Fruit fly (Drosophila melanogaster) whole organism, embryonic: ENCODE results near the gene AlaRS.
A peak's percentile ranks its signal among the peaks of the same experiment; 100 is the strongest.

ENCODE experiments used
- Adf1 ChIP-seq: fragments of 200-800 bp; sonication (Bioruptor generic); IDR thresholded peaks from 2 replicates; pipeline ENCODE4 v1.3.6; 2022; ENCODE audit warnings: missing biosample characterization, missing genetic modification characterization
- Atf6 ChIP-seq: fragments of 200-800 bp; sonication (Bioruptor generic); IDR thresholded peaks from 2 replicates; pipeline ENCODE4 v1.3.6; 2022; ENCODE audit warnings: missing biosample characterization, missing genetic modification characterization
- CG10267 ChIP-seq: fragments of 200-800 bp; sonication (Bioruptor generic); optimal IDR thresholded peaks from 2 replicates; lab custom pipeline; 2018; ENCODE audit warnings: missing biosample characterization, mild to moderate bottlenecking, missing genetic modification characterization, moderate library complexity
- CG10543 ChIP-seq: fragments of 200-800 bp; sonication (Bioruptor generic); optimal IDR thresholded peaks from 3 replicates; lab custom pipeline; 2017; ENCODE audit warnings: missing biosample characterization, mild to moderate bottlenecking, missing genetic modification characterization, moderate library complexity
- CG11695 ChIP-seq: fragments of 200-800 bp; sonication (Bioruptor generic); IDR thresholded peaks from 3 replicates; pipeline ENCODE4 v1.3.6; 2022; ENCODE audit warnings: missing biosample characterization, missing genetic modification characterization
- CG13287 ChIP-seq: fragments of 200-800 bp; sonication (Bioruptor generic); IDR thresholded peaks from 2 replicates; pipeline ENCODE4 v1.3.6; 2022; ENCODE audit warnings: missing biosample characterization, missing genetic modification characterization; ENCODE audit not compliant: partially characterized antibody
- CG14710 ChIP-seq: fragments of 200-800 bp; sonication (Bioruptor generic); optimal IDR thresholded peaks from 3 replicates; lab custom pipeline; 2019; ENCODE audit warnings: missing biosample characterization, mild to moderate bottlenecking, missing genetic modification characterization, moderate library complexity
- CG16863 ChIP-seq: fragments of 200-800 bp; sonication (Bioruptor generic); optimal IDR thresholded peaks from 3 replicates; lab custom pipeline; 2016; ENCODE audit warnings: missing biosample characterization, missing genetic modification characterization
- CG17802 ChIP-seq: fragments of 200-800 bp; sonication (Bioruptor generic); optimal IDR thresholded peaks from 2 replicates; lab custom pipeline; 2018; ENCODE audit warnings: missing biosample characterization, mild to moderate bottlenecking, missing genetic modification characterization, moderate library complexity
- CG18011 ChIP-seq: fragments of 200-800 bp; sonication (Bioruptor generic); optimal IDR thresholded peaks from 2 replicates; lab custom pipeline; 2017; ENCODE audit warnings: missing biosample characterization, missing genetic modification characterization, mild to moderate bottlenecking, moderate library complexity, missing genotype
- CG31388 ChIP-seq: fragments of 200-800 bp; sonication (Bioruptor generic); optimal IDR thresholded peaks from 2 replicates; lab custom pipeline; 2016; ENCODE audit warnings: missing biosample characterization, missing genetic modification characterization
- CG32532 ChIP-seq: fragments of 200-800 bp; sonication (Bioruptor generic); IDR thresholded peaks from 2 replicates; pipeline ENCODE4 v1.3.6; 2022; ENCODE audit warnings: missing biosample characterization, missing genetic modification characterization
- CG32767 ChIP-seq: fragments of 200-800 bp; sonication (Bioruptor generic); IDR thresholded peaks from 2 replicates; pipeline ENCODE4 v1.3.6; 2022; ENCODE audit warnings: missing biosample characterization, missing genetic modification characterization
- CG6683 ChIP-seq: fragments of 200-800 bp; sonication (Bioruptor generic); optimal IDR thresholded peaks from 2 replicates; lab custom pipeline; 2017; ENCODE audit warnings: missing biosample characterization, mild to moderate bottlenecking, missing genetic modification characterization, missing genetic modification reagents
- CG6765 ChIP-seq: fragments of 200-800 bp; sonication (Bioruptor generic); optimal IDR thresholded peaks from 3 replicates; lab custom pipeline; 2017; ENCODE audit warnings: missing biosample characterization, mild to moderate bottlenecking, missing genetic modification characterization
- CG7928 ChIP-seq: fragments of 200-800 bp; sonication (Bioruptor generic); optimal IDR thresholded peaks from 2 replicates; lab custom pipeline; 2017; ENCODE audit warnings: missing biosample characterization, mild to moderate bottlenecking, missing genetic modification characterization
- CG7987 ChIP-seq: fragments of 200-800 bp; sonication (Bioruptor generic); optimal IDR thresholded peaks from 2 replicates; lab custom pipeline; 2018; ENCODE audit warnings: missing biosample characterization, mild to moderate bottlenecking, missing genetic modification characterization, moderate library complexity
- D ChIP-seq, 2 experiments: fragments of 200-800 bp in 1 of 2; fragments of >200 bp in 1 of 2; sonication (Bioruptor generic) in 1 of 2; optimal IDR thresholded peaks; 2 replicates in 1 of 2; 3 replicates in 1 of 2; lab custom pipeline; 2017; ENCODE audit warnings: mild to moderate bottlenecking in 1 of 2, missing biosample characterization in 1 of 2, missing genetic modification characterization in 1 of 2, missing genetic modification reagents in 1 of 2
- D19A ChIP-seq: fragments of 200-800 bp; optimal IDR thresholded peaks from 3 replicates; lab custom pipeline; 2019; ENCODE audit warnings: missing biosample characterization, mild to moderate bottlenecking, missing genetic modification characterization, moderate library complexity
- Dad ChIP-seq: fragments of 200-800 bp; sonication (Bioruptor generic); optimal IDR thresholded peaks from 3 replicates; lab custom pipeline; 2016; ENCODE audit warnings: missing biosample characterization, missing genetic modification characterization
- Hmr ChIP-seq: fragments of 200-800 bp; sonication (Bioruptor generic); optimal IDR thresholded peaks from 3 replicates; lab custom pipeline; 2017; ENCODE audit warnings: mild to moderate bottlenecking, missing biosample characterization, missing genetic modification reagents, missing genetic modification characterization
- Hr78 ChIP-seq, 2 experiments: fragments of 200-800 bp in 1 of 2; fragments of >200 bp in 1 of 2; sonication (Bioruptor generic) in 1 of 2; optimal IDR thresholded peaks; 2 replicates each; lab custom pipeline; 2017 to 2019; ENCODE audit warnings: missing biosample characterization in 2 of 2, missing genetic modification characterization in 2 of 2, mild to moderate bottlenecking in 1 of 2, moderate library complexity in 1 of 2
- Mad ChIP-seq: fragments of 200-800 bp; sonication (Bioruptor generic); optimal IDR thresholded peaks from 2 replicates; lab custom pipeline; 2016; ENCODE audit warnings: missing biosample characterization, missing genetic modification characterization
- NC2α ChIP-seq: fragments of 200-800 bp; sonication (Bioruptor generic); optimal IDR thresholded peaks from 2 replicates; lab custom pipeline; 2016; ENCODE audit warnings: missing biosample characterization, missing genetic modification characterization
- Nf-YC ChIP-seq: fragments of 200-800 bp; optimal IDR thresholded peaks from 3 replicates; lab custom pipeline; 2019; ENCODE audit warnings: missing biosample characterization, mild to moderate bottlenecking, missing genetic modification characterization, moderate library complexity
- Rfx ChIP-seq: fragments of 200-800 bp; sonication (Bioruptor generic); IDR thresholded peaks from 2 replicates; pipeline ENCODE4 v1.3.6; 2022; ENCODE audit warnings: missing biosample characterization, missing genetic modification characterization
- Sin3A ChIP-seq: fragments of >200 bp; optimal IDR thresholded peaks from 2 replicates; lab custom pipeline; 2018
- Sry-β ChIP-seq: fragments of 200-800 bp; sonication (Bioruptor generic); optimal IDR thresholded peaks from 2 replicates; lab custom pipeline; 2018; ENCODE audit warnings: missing biosample characterization, mild to moderate bottlenecking, missing genetic modification characterization, moderate library complexity
- Sry-δ ChIP-seq: fragments of 200-800 bp; sonication (Bioruptor generic); optimal IDR thresholded peaks from 2 replicates; lab custom pipeline; 2016; ENCODE audit warnings: missing biosample characterization, missing genetic modification characterization
- Stat92E ChIP-seq, 3 experiments: fragments of >200 bp in 2 of 3; fragments of 200-800 bp in 1 of 3; sonication (Bioruptor generic) in 1 of 3; optimal IDR thresholded peaks; 2 replicates each; lab custom pipeline; 2017 to 2019; ENCODE audit warnings: missing biosample characterization in 3 of 3, missing genetic modification characterization in 3 of 3, mild to moderate bottlenecking in 1 of 3, moderate library complexity in 1 of 3
- Trl ChIP-seq, 3 experiments: fragments of >200 bp in 2 of 3; fragments of 200-800 bp in 1 of 3; sonication (Bioruptor generic) in 1 of 3; optimal IDR thresholded peaks; 2 replicates in 1 of 3; 3 replicates in 2 of 3; lab custom pipeline; 2016 to 2017; ENCODE audit warnings: missing biosample characterization in 1 of 3, missing genetic modification characterization in 1 of 3
- Xrp1 ChIP-seq: fragments of 200-800 bp; sonication (Bioruptor generic); IDR thresholded peaks from 2 replicates; pipeline ENCODE4 v1.3.6; 2022; ENCODE audit warnings: missing biosample characterization, missing genetic modification characterization
- ato ChIP-seq: fragments of 200-800 bp; sonication (Bioruptor generic); IDR thresholded peaks from 2 replicates; pipeline ENCODE4 v1.3.6; 2022; ENCODE audit warnings: missing biosample characterization, missing genetic modification characterization; ENCODE audit not compliant: partially characterized antibody
- cas ChIP-seq: fragments of 200-800 bp; sonication (Bioruptor generic); IDR thresholded peaks from 2 replicates; pipeline ENCODE4 v1.3.6; 2022; ENCODE audit warnings: missing biosample characterization, missing genetic modification characterization
- cato ChIP-seq: fragments of 200-800 bp; sonication (Bioruptor generic); optimal IDR thresholded peaks from 2 replicates; lab custom pipeline; 2016; ENCODE audit warnings: missing biosample characterization, missing genetic modification characterization, borderline replicate concordance
- fd3F ChIP-seq: fragments of 200-800 bp; sonication (Bioruptor generic); optimal IDR thresholded peaks from 2 replicates; lab custom pipeline; 2018; ENCODE audit warnings: missing biosample characterization, mild to moderate bottlenecking, missing genetic modification characterization, moderate library complexity
- grn ChIP-seq: fragments of 200-800 bp; sonication (Bioruptor generic); optimal IDR thresholded peaks from 3 replicates; lab custom pipeline; 2017; ENCODE audit warnings: missing biosample characterization, missing genetic modification characterization
- jumu ChIP-seq: fragments of 200-800 bp; sonication (Bioruptor generic); optimal IDR thresholded peaks from 3 replicates; lab custom pipeline; 2016; ENCODE audit warnings: missing biosample characterization, missing genetic modification characterization
- kah ChIP-seq: fragments of 200-800 bp; sonication (Bioruptor generic); optimal IDR thresholded peaks from 2 replicates; lab custom pipeline; 2018; ENCODE audit warnings: missing biosample characterization, mild to moderate bottlenecking, missing genetic modification characterization
- lab ChIP-seq: fragments of 200-800 bp; sonication (Bioruptor generic); optimal IDR thresholded peaks from 3 replicates; lab custom pipeline; 2017; ENCODE audit warnings: missing biosample characterization, missing genetic modification characterization, mild to moderate bottlenecking, moderate library complexity, missing genetic modification reagents
- luna ChIP-seq: fragments of 200-800 bp; sonication (Bioruptor generic); optimal IDR thresholded peaks from 2 replicates; lab custom pipeline; 2016; ENCODE audit warnings: missing biosample characterization, missing genetic modification characterization
- nom ChIP-seq: fragments of 200-800 bp; sonication (Bioruptor generic); optimal IDR thresholded peaks from 2 replicates; lab custom pipeline; 2017; ENCODE audit warnings: missing biosample characterization, missing genetic modification characterization, mild to moderate bottlenecking, moderate library complexity, missing genetic modification reagents
- psq ChIP-seq: fragments of 200-800 bp; sonication (Bioruptor generic); optimal IDR thresholded peaks from 2 replicates; lab custom pipeline; 2017; ENCODE audit warnings: missing biosample characterization, missing genetic modification characterization
- ro ChIP-seq: fragments of 200-800 bp; sonication (Bioruptor generic); IDR thresholded peaks from 2 replicates; pipeline ENCODE4 v1.3.6; 2022; ENCODE audit warnings: missing biosample characterization, missing genetic modification characterization
- row ChIP-seq: fragments of 200-800 bp; sonication (Bioruptor generic); IDR thresholded peaks from 3 replicates; pipeline ENCODE4 v1.3.6; 2022; ENCODE audit warnings: missing biosample characterization, missing genetic modification characterization
- sd ChIP-seq: fragments of 200-800 bp; sonication (Bioruptor generic); optimal IDR thresholded peaks from 3 replicates; lab custom pipeline; 2018; ENCODE audit warnings: missing biosample characterization, mild to moderate bottlenecking, missing genetic modification characterization, moderate library complexity
- slp2 ChIP-seq: fragments of 200-800 bp; sonication (Bioruptor generic); optimal IDR thresholded peaks from 2 replicates; lab custom pipeline; 2016; ENCODE audit warnings: missing biosample characterization, missing genetic modification characterization
- ssp ChIP-seq: fragments of 200-800 bp; sonication (Bioruptor generic); IDR thresholded peaks from 2 replicates; pipeline ENCODE4 v1.3.6; 2022; ENCODE audit warnings: missing biosample characterization, missing genetic modification characterization
- tna ChIP-seq: fragments of 200-800 bp; sonication (Bioruptor generic); IDR thresholded peaks from 2 replicates; pipeline ENCODE4 v1.3.6; 2022; ENCODE audit warnings: missing biosample characterization, missing genetic modification characterization; ENCODE audit not compliant: partially characterized antibody

The AlaRS gene

DNA sequence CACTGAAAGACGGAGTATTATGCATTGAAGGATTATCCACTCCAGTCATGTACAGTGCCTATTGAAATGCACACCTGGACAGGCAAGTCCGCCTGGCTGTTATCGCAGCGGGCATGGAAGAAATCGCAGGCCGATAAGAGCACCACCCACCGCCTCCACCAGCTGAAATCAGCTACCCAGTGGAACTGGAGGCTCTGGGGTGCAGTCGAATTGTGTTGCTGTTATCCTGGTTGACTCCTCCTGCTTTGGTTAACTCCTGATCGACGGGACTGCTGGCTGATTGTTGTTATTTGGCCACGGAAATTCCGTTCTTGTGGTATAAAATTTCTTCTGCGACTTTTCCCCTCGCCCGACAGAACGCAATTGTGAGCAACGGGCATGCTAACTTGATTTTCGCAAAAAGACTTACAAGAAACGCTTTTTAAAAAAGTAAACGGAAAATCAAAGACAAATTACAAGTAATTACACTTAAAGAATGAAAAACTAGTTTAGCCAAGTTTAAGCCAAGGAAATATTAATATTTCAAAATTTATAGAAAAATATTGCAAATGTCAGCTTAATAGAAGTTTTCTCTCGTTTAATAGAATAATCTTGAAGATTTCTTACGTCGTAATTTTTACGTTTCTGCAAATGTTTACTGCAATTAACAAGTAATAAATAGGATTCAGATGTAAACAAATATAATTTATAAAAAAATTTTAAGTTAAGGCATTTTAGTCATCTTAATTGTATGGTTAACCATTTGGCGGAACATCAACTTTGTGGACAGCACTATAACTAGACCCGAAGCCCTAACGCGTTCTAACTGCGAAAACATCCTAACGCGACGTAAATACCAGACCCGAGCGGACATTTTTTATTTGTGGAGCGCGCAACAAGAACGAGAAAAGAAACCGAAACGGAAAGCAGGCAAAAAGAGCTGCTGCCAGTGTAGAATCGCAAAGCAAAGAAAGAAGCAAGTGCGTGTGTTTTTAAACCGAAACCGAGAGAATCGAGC is 33.6 kb upstream of the AlaRS start, which contains the start of the genes CG13398 and Akap200 (continued):
- TF ChIP-seq CG11695 (GFP tag; lab: Robert Waterston, UW) (no peak), D (optimal IDR thresholded peaks at IDR 0.05; lab: Kevin White, UChicago) (no peak), D (GFP tag; optimal IDR thresholded peaks at IDR 0.05; lab: Kevin White, UChicago) (no peak), lab (GFP tag; lab: Kevin White, UChicago) (no peak), CG10543 (GFP tag; lab: Kevin White, UChicago) (peak; percentile 57), grn (GFP tag; lab: Kevin White, UChicago) (peak; percentile 24), CG7928 (peak; percentile 55), cato (no peak), ro (no peak), kah (no peak), row (peak; percentile 71), Sin3A (peak; percentile 46), Atf6 (no peak), Mad (GFP tag; lab: Kevin White, UChicago) (no peak), CG13287 (0 out of 2 replicates have a peak, but pooled peaks have one; percentile 15), Sry-β (peak; percentile 90), Nf-YC (tag; lab: Kevin White, UChicago) (no peak), Hmr (GFP tag; lab: Kevin White, UChicago) (peak; percentile 3), CG6765 (no peak), CG10267 (tag; lab: Kevin White, UChicago) (peak; percentile 47), Adf1 (no peak), Dad (no peak), CG17802 (no peak), Hr78 (GFP tag; optimal IDR thresholded peaks at IDR 0.05; lab: Kevin White, UChicago) (no peak), CG7987 (GFP tag; lab: Kevin White, UChicago) (no peak), psq (GFP tag; lab: Kevin White, UChicago) (no peak), CG16863 (GFP tag; lab: Kevin White, UChicago) (no peak), NC2α (GFP tag; lab: Kevin White, UChicago) (no peak), jumu (GFP tag; lab: Kevin White, UChicago) (no peak), Xrp1 (GFP tag; lab: Robert Waterston, UW) (no peak), CG14710 (tag; lab: Kevin White, UChicago) (peak; percentile 66), Sry-δ (GFP tag; lab: Kevin White, UChicago) (no peak), slp2 (GFP tag; lab: Kevin White, UChicago) (no peak), CG31388 (GFP tag; lab: Kevin White, UChicago) (no peak), fd3F (GFP tag; lab: Kevin White, UChicago) (peak; percentile 5), CG32532 (no peak), CG6683 (GFP tag; lab: Kevin White, UChicago) (no peak), Stat92E (GFP tag; optimal IDR thresholded peaks at IDR 0.05; lab: Kevin White, UChicago) (no peak), ssp (GFP tag; lab: Robert Waterston, UW) (peak; percentile 36; the same call in 1 of the 2 replicates)

DNA sequence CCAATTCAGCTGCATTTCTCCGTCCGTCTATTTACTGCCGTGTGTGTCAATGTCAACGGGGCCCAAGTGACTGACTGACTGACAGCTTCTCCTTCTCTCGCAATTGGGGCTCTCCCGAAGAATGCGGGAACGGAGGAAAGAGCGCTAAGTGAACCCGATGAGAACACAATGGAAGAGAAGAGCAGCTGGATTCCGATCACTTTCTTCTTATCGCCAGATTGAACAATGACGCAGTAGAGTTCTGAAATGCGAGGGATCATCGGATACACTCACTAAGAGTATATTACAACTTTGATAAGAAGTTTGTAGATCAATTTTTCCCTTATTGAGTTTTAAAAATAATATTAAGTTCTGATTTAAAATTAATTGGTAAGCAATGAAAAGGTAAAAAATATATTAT is 30.0 kb upstream of the AlaRS start, which contains the start of gene Naglu:
Gene Naglu (minus strand): TSS at position 339 of the 400 bp plus-strand sequence.
- TF ChIP-seq tna (GFP tag; lab: Robert Waterston, UW), result no peak
- TF ChIP-seq Trl (optimal IDR thresholded peaks at IDR 0.05; lab: Kevin White, UChicago), result peak in 1 of 2 experiments; percentile 52
- no peak for TF ChIP-seq Trl (GFP tag; optimal IDR thresholded peaks at IDR 0.05; lab: Kevin White, UChicago)
- TF ChIP-seq Rfx (GFP tag; lab: Robert Waterston, UW), result 0 out of 2 replicates have a peak, but pooled peaks have one; percentile 6
- no peak for TF ChIP-seq sd (tag; lab: Kevin White, UChicago)
- peak; percentile 43 for TF ChIP-seq nom (GFP tag; lab: Kevin White, UChicago)
- TF ChIP-seq CG18011 (GFP tag; lab: Kevin White, UChicago), result no peak
- peak; percentile 46; the same call in 1 of the 2 replicates for TF ChIP-seq ato (GFP tag; lab: Robert Waterston, UW)
- 0 out of 2 replicates have a peak, but pooled peaks have one; percentile 17 for TF ChIP-seq cas
- peak; percentile 86 for TF ChIP-seq D19A (tag; lab: Kevin White, UChicago)
- no peak for TF ChIP-seq CG32767 (GFP tag; lab: Robert Waterston, UW)
- no peak for TF ChIP-seq luna (GFP tag; lab: Kevin White, UChicago)
